Worm (Caenorhabditis elegans): ENCODE data around the gene F17E9.2.

DNA sequence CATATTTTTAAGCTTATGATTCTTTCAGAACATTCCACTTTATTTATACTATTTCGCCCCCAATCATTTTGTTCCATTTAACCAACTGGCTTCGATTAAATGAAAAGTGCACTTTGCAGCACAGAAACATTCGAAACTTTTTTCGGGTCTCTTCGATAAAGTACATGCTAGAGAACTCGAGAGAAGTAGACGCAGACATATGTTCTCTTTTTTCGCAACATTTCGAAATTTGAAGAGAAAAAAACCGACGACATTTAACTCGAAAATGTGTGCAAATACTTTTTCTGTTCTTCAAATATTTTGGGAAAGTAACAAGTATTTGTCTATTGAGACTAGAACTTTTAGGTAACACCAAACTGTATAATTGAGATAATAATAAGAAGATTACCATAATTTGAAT lies 21.2 kb downstream of the F17E9.2 start:
- TF ChIP-seq flt-1 (GFP tag; IDR thresholded peaks at IDR 0.05) (no peak), med-1 (GFP tag; optimal IDR thresholded peaks at IDR 0.05; ENCODE audit: insufficient read depth) (no peak), ztf-23 (GFP tag; IDR thresholded peaks at IDR 0.05) (no peak), cog-1 (tag; optimal IDR thresholded peaks at IDR 0.05) (no peak), tab-1 (GFP tag; IDR thresholded peaks at IDR 0.05) (no peak)
